Fruit fly (Drosophila melanogaster) whole organism, embryonic: ENCODE results near the gene Notum.

Source experiments
- Bgb ChIP-seq: fragments of 200-800 bp; sonication (Bioruptor generic); IDR thresholded peaks from 2 replicates; pipeline ENCODE4 v1.3.6; 2022; ENCODE audit warnings: missing biosample characterization, missing genetic modification characterization; ENCODE audit not compliant: partially characterized antibody
- Blimp-1 ChIP-seq: fragments of 200-800 bp; sonication (Bioruptor generic); optimal IDR thresholded peaks from 3 replicates; lab custom pipeline; 2018; ENCODE audit warnings: missing biosample characterization, missing genetic modification characterization, mild to moderate bottlenecking, moderate library complexity, missing genetic modification reagents
- BtbVII ChIP-seq: fragments of 200-800 bp; sonication (Bioruptor generic); optimal IDR thresholded peaks from 3 replicates; lab custom pipeline; 2017; ENCODE audit warnings: missing biosample characterization, mild to moderate bottlenecking, missing genetic modification characterization
- CG1024 ChIP-seq: fragments of 200-800 bp; sonication (Bioruptor generic); IDR thresholded peaks from 2 replicates; pipeline ENCODE4 v1.3.6; 2022; ENCODE audit warnings: missing biosample characterization, missing genetic modification characterization
- CG10267 ChIP-seq: fragments of 200-800 bp; sonication (Bioruptor generic); optimal IDR thresholded peaks from 2 replicates; lab custom pipeline; 2018; ENCODE audit warnings: missing biosample characterization, mild to moderate bottlenecking, missing genetic modification characterization, moderate library complexity
- CG11398 ChIP-seq: fragments of 200-800 bp; sonication (Bioruptor generic); optimal IDR thresholded peaks from 2 replicates; lab custom pipeline; 2016; ENCODE audit warnings: missing biosample characterization, missing genetic modification characterization
- CG11560 ChIP-seq: fragments of 200-800 bp; sonication (Bioruptor generic); IDR thresholded peaks from 3 replicates; pipeline ENCODE4 v1.3.6; 2022; ENCODE audit warnings: missing biosample characterization, missing genetic modification characterization
- CG12942 ChIP-seq: fragments of 200-800 bp; sonication (Bioruptor generic); optimal IDR thresholded peaks from 3 replicates; lab custom pipeline; 2016; ENCODE audit warnings: missing biosample characterization, missing genetic modification characterization
- CG13424 ChIP-seq: fragments of 200-800 bp; sonication (Bioruptor generic); optimal IDR thresholded peaks from 2 replicates; lab custom pipeline; 2019; ENCODE audit warnings: missing biosample characterization, mild to moderate bottlenecking, missing genetic modification characterization, moderate library complexity
- CG15479 ChIP-seq: fragments of 200-800 bp; sonication (Bioruptor generic); optimal IDR thresholded peaks from 3 replicates; lab custom pipeline; 2019; ENCODE audit warnings: missing biosample characterization, mild to moderate bottlenecking, missing genetic modification characterization, moderate library complexity
- CG16815 ChIP-seq: fragments of 200-800 bp; sonication (Bioruptor generic); optimal IDR thresholded peaks from 3 replicates; lab custom pipeline; 2017; ENCODE audit warnings: missing biosample characterization, mild to moderate bottlenecking, missing genetic modification characterization
- CG18599 ChIP-seq: fragments of 200-800 bp; sonication (Bioruptor generic); optimal IDR thresholded peaks from 3 replicates; lab custom pipeline; 2017; ENCODE audit warnings: missing biosample characterization, missing genetic modification characterization, mild to moderate bottlenecking, moderate library complexity, missing genetic modification reagents
- CG18764 ChIP-seq: fragments of 200-800 bp; sonication (Bioruptor generic); optimal IDR thresholded peaks from 3 replicates; lab custom pipeline; 2016; ENCODE audit warnings: missing biosample characterization, missing genetic modification characterization
- CG2129 ChIP-seq: fragments of 200-800 bp; sonication (Bioruptor generic); IDR thresholded peaks from 2 replicates; pipeline ENCODE4 v1.3.6; 2022; ENCODE audit warnings: missing biosample characterization, missing genetic modification characterization; ENCODE audit not compliant: partially characterized antibody
- CG2889 ChIP-seq: fragments of 200-800 bp; sonication (Bioruptor generic); IDR thresholded peaks from 3 replicates; pipeline ENCODE4 v1.3.6; 2022; ENCODE audit warnings: missing biosample characterization, missing genetic modification characterization
- CG30403 ChIP-seq: fragments of 200-800 bp; sonication (Bioruptor generic); optimal IDR thresholded peaks from 3 replicates; lab custom pipeline; 2016; ENCODE audit warnings: missing biosample characterization, missing genetic modification characterization
- CG3847 ChIP-seq: fragments of 200-800 bp; sonication (Bioruptor generic); IDR thresholded peaks from 2 replicates; pipeline ENCODE4 v1.3.6; 2022; ENCODE audit warnings: missing biosample characterization, missing genetic modification characterization
- CG42726 ChIP-seq: fragments of 200-800 bp; sonication (Bioruptor generic); IDR thresholded peaks from 2 replicates; pipeline ENCODE4 v1.3.6; 2022; ENCODE audit warnings: missing biosample characterization, missing genetic modification characterization; ENCODE audit not compliant: partially characterized antibody
- CG43689 ChIP-seq: fragments of 200-800 bp; sonication (Bioruptor generic); IDR thresholded peaks from 2 replicates; pipeline ENCODE4 v1.3.6; 2022; ENCODE audit warnings: missing biosample characterization, missing genetic modification characterization
- CG4424 ChIP-seq: fragments of 200-800 bp; sonication (Bioruptor generic); optimal IDR thresholded peaks from 3 replicates; lab custom pipeline; 2016; ENCODE audit warnings: missing biosample characterization, missing genetic modification characterization
- CG8944 ChIP-seq: fragments of 200-800 bp; sonication (Bioruptor generic); optimal IDR thresholded peaks from 3 replicates; lab custom pipeline; 2016; ENCODE audit warnings: missing biosample characterization, missing genetic modification characterization
- CG9437 ChIP-seq: fragments of 200-800 bp; sonication (Bioruptor generic); optimal IDR thresholded peaks from 2 replicates; lab custom pipeline; 2018; ENCODE audit warnings: missing biosample characterization, mild to moderate bottlenecking, missing genetic modification characterization
- D19A ChIP-seq: fragments of 200-800 bp; optimal IDR thresholded peaks from 3 replicates; lab custom pipeline; 2019; ENCODE audit warnings: missing biosample characterization, mild to moderate bottlenecking, missing genetic modification characterization, moderate library complexity
- Deaf1 ChIP-seq: fragments of 200-800 bp; optimal IDR thresholded peaks from 3 replicates; lab custom pipeline; 2019; ENCODE audit warnings: missing biosample characterization, mild to moderate bottlenecking, missing genetic modification characterization, moderate library complexity
- Dfd ChIP-seq, 2 experiments: fragments of >200 bp; optimal IDR thresholded peaks; 2 replicates each; lab custom pipeline; 2017; ENCODE audit warnings: missing biosample characterization in 2 of 2, missing genetic modification characterization in 2 of 2
- ERR ChIP-seq: fragments of 200-800 bp; sonication (Bioruptor generic); optimal IDR thresholded peaks from 2 replicates; lab custom pipeline; 2016; ENCODE audit warnings: missing biosample characterization, missing genetic modification characterization
- Fer2 ChIP-seq: fragments of 200-800 bp; sonication (Bioruptor generic); optimal IDR thresholded peaks from 2 replicates; lab custom pipeline; 2018; ENCODE audit warnings: missing biosample characterization, mild to moderate bottlenecking, missing genetic modification characterization, moderate library complexity
- HHEX ChIP-seq: fragments of 200-800 bp; sonication (Bioruptor generic); optimal IDR thresholded peaks from 3 replicates; lab custom pipeline; 2017; ENCODE audit warnings: missing biosample characterization, mild to moderate bottlenecking, missing genetic modification characterization, missing genetic modification reagents
- HLH3B ChIP-seq: fragments of 200-800 bp; sonication (Bioruptor generic); IDR thresholded peaks from 2 replicates; pipeline ENCODE4 v1.3.6; 2022; ENCODE audit warnings: missing biosample characterization, missing genetic modification characterization
- HLH4C ChIP-seq: fragments of 200-800 bp; sonication (Bioruptor generic); IDR thresholded peaks from 3 replicates; pipeline ENCODE4 v1.3.6; 2022; ENCODE audit warnings: missing biosample characterization, missing genetic modification characterization; ENCODE audit not compliant: partially characterized antibody
- Hand ChIP-seq: fragments of 200-800 bp; sonication (Bioruptor generic); optimal IDR thresholded peaks from 2 replicates; lab custom pipeline; 2017; ENCODE audit warnings: mild to moderate bottlenecking, missing biosample characterization, missing genetic modification reagents, missing genetic modification characterization
- Vsx1 ChIP-seq: fragments of 200-800 bp; sonication (Bioruptor generic); optimal IDR thresholded peaks from 2 replicates; lab custom pipeline; 2017; ENCODE audit warnings: missing biosample characterization, mild to moderate bottlenecking, missing genetic modification characterization, missing genetic modification reagents
- ci ChIP-seq: fragments of 200-800 bp; sonication (Bioruptor generic); IDR thresholded peaks from 3 replicates; pipeline ENCODE4 v1.3.6; 2022; ENCODE audit warnings: missing biosample characterization, missing genetic modification characterization
- danr ChIP-seq: fragments of 200-800 bp; sonication (Bioruptor generic); IDR thresholded peaks from 2 replicates; pipeline ENCODE4 v1.3.6; 2022; ENCODE audit warnings: missing biosample characterization, missing genetic modification characterization
- gsb-n ChIP-seq: fragments of 200-800 bp; sonication (Bioruptor generic); optimal IDR thresholded peaks from 3 replicates; lab custom pipeline; 2018; ENCODE audit warnings: missing biosample characterization, mild to moderate bottlenecking, missing genetic modification characterization
- h ChIP-seq: fragments of >200 bp; optimal IDR thresholded peaks from 2 replicates; lab custom pipeline; 2017
- hb ChIP-seq: fragments of 200-800 bp; sonication (Bioruptor generic); IDR thresholded peaks from 3 replicates; pipeline ENCODE4 v1.3.6; 2022; ENCODE audit warnings: missing biosample characterization, missing genetic modification characterization; ENCODE audit not compliant: partially characterized antibody
- her ChIP-seq: fragments of 200-800 bp; sonication (Bioruptor generic); optimal IDR thresholded peaks from 2 replicates; lab custom pipeline; 2016; ENCODE audit warnings: missing biosample characterization, missing genetic modification characterization
- inv ChIP-seq: fragments of 200-800 bp; sonication (Bioruptor generic); IDR thresholded peaks from 2 replicates; pipeline ENCODE4 v1.3.6; 2022; ENCODE audit warnings: missing biosample characterization, missing genetic modification characterization; ENCODE audit not compliant: partially characterized antibody
- jigr1 ChIP-seq: fragments of 200-800 bp; sonication (Bioruptor generic); IDR thresholded peaks from 3 replicates; pipeline ENCODE4 v1.3.6; 2022; ENCODE audit warnings: missing biosample characterization, missing genetic modification characterization
- nmo ChIP-seq: fragments of 200-800 bp; sonication (Bioruptor generic); optimal IDR thresholded peaks from 2 replicates; lab custom pipeline; 2018; ENCODE audit warnings: missing biosample characterization, mild to moderate bottlenecking, missing genetic modification characterization, moderate library complexity
- onecut ChIP-seq: fragments of 200-800 bp; sonication (Bioruptor generic); IDR thresholded peaks from 2 replicates; pipeline ENCODE4 v1.3.6; 2022; ENCODE audit warnings: missing biosample characterization, missing genetic modification characterization
- repo ChIP-seq: fragments of 200-800 bp; sonication (Bioruptor generic); optimal IDR thresholded peaks from 2 replicates; lab custom pipeline; 2016; ENCODE audit warnings: missing biosample characterization, missing genetic modification characterization
- rib ChIP-seq: fragments of 200-800 bp; sonication (Bioruptor generic); IDR thresholded peaks from 2 replicates; pipeline ENCODE4 v1.3.6; 2022; ENCODE audit warnings: missing biosample characterization, missing genetic modification characterization
- shn ChIP-seq: fragments of 200-800 bp; sonication (Bioruptor generic); optimal IDR thresholded peaks from 3 replicates; lab custom pipeline; 2016; ENCODE audit warnings: missing biosample characterization, missing genetic modification characterization
- stc ChIP-seq: fragments of 200-800 bp; sonication (Bioruptor generic); IDR thresholded peaks from 2 replicates; pipeline ENCODE4 v1.3.6; 2022; ENCODE audit warnings: missing biosample characterization, missing genetic modification characterization
- stwl ChIP-seq: fragments of 200-800 bp; sonication (Bioruptor generic); optimal IDR thresholded peaks from 3 replicates; lab custom pipeline; 2018; ENCODE audit warnings: missing biosample characterization, mild to moderate bottlenecking, missing genetic modification characterization, moderate library complexity
- tap ChIP-seq: fragments of 200-800 bp; optimal IDR thresholded peaks from 3 replicates; lab custom pipeline; 2019; ENCODE audit warnings: missing biosample characterization, mild to moderate bottlenecking, missing genetic modification characterization, moderate library complexity
- vnd ChIP-seq: fragments of 200-800 bp; sonication (Bioruptor generic); IDR thresholded peaks from 3 replicates; pipeline ENCODE4 v1.3.6; 2022; ENCODE audit warnings: missing biosample characterization, missing genetic modification characterization; ENCODE audit not compliant: partially characterized antibody

Notum gene

DNA sequence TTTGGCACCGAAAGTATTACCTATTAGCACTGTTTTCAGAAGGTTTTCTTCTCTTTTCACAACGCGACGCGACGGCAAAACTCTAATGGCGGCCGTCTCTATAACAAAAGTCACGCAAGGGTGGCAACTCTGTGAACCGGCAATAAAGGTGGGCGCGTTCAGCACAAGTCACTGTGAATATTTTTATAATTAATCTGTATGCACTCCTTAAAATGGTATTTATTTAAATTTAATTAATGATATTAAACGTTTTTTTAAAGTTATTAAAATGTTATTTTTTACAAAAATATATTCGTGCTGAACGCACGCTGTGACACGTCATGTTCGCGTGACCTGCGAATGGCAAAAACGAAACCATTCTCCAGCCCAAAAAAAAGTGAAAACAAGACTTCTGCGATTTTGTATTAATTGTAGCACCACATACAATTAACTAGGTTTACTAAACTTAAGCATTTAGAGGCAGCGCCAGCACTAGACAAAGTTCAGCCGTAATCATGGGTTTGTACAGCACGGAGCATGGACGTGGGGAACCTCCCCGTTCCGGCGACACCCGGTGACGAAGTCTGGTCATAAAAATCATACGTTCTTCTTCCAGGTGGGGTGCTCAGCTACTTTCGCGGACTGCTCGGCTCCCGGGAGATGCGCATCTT is 40.4 kb upstream of the Notum start, which contains the start of the genes brm and Arl1 (continued):
- peak; percentile 98 for TF ChIP-seq CG2889 (GFP tag; lab: Robert Waterston, UW)
- TF ChIP-seq ERR (GFP tag; lab: Kevin White, UChicago), result peak; percentile 69
- peak; percentile 95 for TF ChIP-seq Blimp-1 (GFP tag; lab: Kevin White, UChicago)
- peak; percentile 94 for TF ChIP-seq CG11560
- peak; percentile 31 for TF ChIP-seq her (GFP tag; lab: Kevin White, UChicago)
- no peak for TF ChIP-seq stwl (tag; lab: Kevin White, UChicago)
- TF ChIP-seq HLH3B, result peak; percentile 99
- TF ChIP-seq CG13424, result peak; percentile 99
- peak; percentile 98 for TF ChIP-seq HHEX (GFP tag; lab: Kevin White, UChicago)
- TF ChIP-seq CG18764 (GFP tag; lab: Kevin White, UChicago), result peak; percentile 96
- TF ChIP-seq Hand (GFP tag; lab: Kevin White, UChicago), result peak; percentile 93
- peak; percentile 96 for TF ChIP-seq CG43689 (GFP tag; lab: Robert Waterston, UW)
- no peak for TF ChIP-seq HLH4C (GFP tag; lab: Robert Waterston, UW)
- TF ChIP-seq CG4424 (GFP tag; lab: Kevin White, UChicago), result peak; percentile 98
- peak; percentile 99 for TF ChIP-seq nmo (GFP tag; lab: Kevin White, UChicago)
- peak; percentile 78 for TF ChIP-seq CG8944 (GFP tag; lab: Kevin White, UChicago)
- no peak for TF ChIP-seq h (lab: Kevin White, UChicago)
- peak; percentile 52 for TF ChIP-seq repo (GFP tag; lab: Kevin White, UChicago)
- TF ChIP-seq Bgb (GFP tag; lab: Robert Waterston, UW), result peak; percentile 30
- peak; percentile 99 for TF ChIP-seq rib (GFP tag; lab: Robert Waterston, UW)
- TF ChIP-seq onecut, result peak; percentile 95
- peak; percentile 90 for TF ChIP-seq D19A
- TF ChIP-seq CG16815 (GFP tag; lab: Kevin White, UChicago), result peak; percentile 97
- TF ChIP-seq tap (tag; lab: Kevin White, UChicago), result peak; percentile 96
- no peak; the same call in 1 of the 2 replicates for TF ChIP-seq inv
- no peak for TF ChIP-seq Vsx1
- peak; percentile 96 for TF ChIP-seq jigr1
- TF ChIP-seq CG1024 (GFP tag; lab: Robert Waterston, UW), result peak; percentile 96
- peak; percentile 100 for TF ChIP-seq CG3847 (GFP tag; lab: Robert Waterston, UW)
- TF ChIP-seq shn, result peak; percentile 61
- TF ChIP-seq stc, result peak; percentile 99
- peak; percentile 98 for TF ChIP-seq CG30403 (GFP tag; lab: Kevin White, UChicago)
- peak; percentile 98 for TF ChIP-seq danr (GFP tag; lab: Robert Waterston, UW)
- TF ChIP-seq CG42726, result 0 out of 2 replicates have a peak, but pooled peaks have one; percentile 36
- TF ChIP-seq CG2129, result no peak
- TF ChIP-seq CG12942, result peak; percentile 98
- TF ChIP-seq gsb-n, result no peak
- TF ChIP-seq Deaf1 (tag; lab: Kevin White, UChicago), result peak; percentile 86
- TF ChIP-seq CG9437, result peak; percentile 90
- peak; percentile 49; the same call in 1 of the 3 replicates for TF ChIP-seq vnd
- TF ChIP-seq CG10267, result peak; percentile 93
- TF ChIP-seq BtbVII (GFP tag; lab: Kevin White, UChicago), result peak; percentile 95
- peak; percentile 98 for TF ChIP-seq Fer2 (tag; lab: Kevin White, UChicago)
- peak; percentile 73 for TF ChIP-seq CG11398 (GFP tag; lab: Kevin White, UChicago)
- no peak for TF ChIP-seq hb
- peak; percentile 98 for TF ChIP-seq CG18599
- peak in 1 of 2 experiments; percentile 8 for TF ChIP-seq Dfd (GFP tag; optimal IDR thresholded peaks at IDR 0.05; lab: Kevin White, UChicago)
- peak; percentile 33 for TF ChIP-seq CG15479 (GFP tag; lab: Kevin White, UChicago)
- TF ChIP-seq ci, result peak; percentile 99
